Fruit fly (Drosophila melanogaster) whole organism, adult: ENCODE measurements around the gene CheB38a.
A peak's percentile ranks its signal among the peaks of the same experiment; 100 is the strongest.

ENCODE experiments used
- CG11617 ChIP-seq: fragments of 200-800 bp; sonication (Bioruptor generic); optimal IDR thresholded peaks from 2 replicates; lab custom pipeline; 2017; ENCODE audit warnings: mild to moderate bottlenecking, missing biosample characterization, missing genetic modification reagents, missing genetic modification characterization
- CG12768 ChIP-seq: fragments of 200-800 bp; sonication (Bioruptor generic); optimal IDR thresholded peaks from 2 replicates; lab custom pipeline; 2017; ENCODE audit warnings: missing biosample characterization, missing genetic modification characterization, mild to moderate bottlenecking, moderate library complexity, missing genetic modification reagents
- CG14711 ChIP-seq: fragments of 200-800 bp; sonication (Bioruptor generic); optimal IDR thresholded peaks from 2 replicates; lab custom pipeline; 2018; ENCODE audit warnings: missing biosample characterization, mild to moderate bottlenecking, missing genetic modification characterization, moderate library complexity
- CG1620 ChIP-seq: fragments of 200-800 bp; sonication (Bioruptor generic); optimal IDR thresholded peaks from 2 replicates; lab custom pipeline; 2016; ENCODE audit warnings: missing biosample characterization, missing genetic modification characterization
- CG33017 ChIP-seq: fragments of 200-800 bp; sonication (Bioruptor generic); optimal IDR thresholded peaks from 2 replicates; lab custom pipeline; 2018; ENCODE audit warnings: missing biosample characterization, mild to moderate bottlenecking, missing genetic modification characterization, moderate library complexity
- CG5204 ChIP-seq: fragments of 200-800 bp; sonication (Bioruptor generic); optimal IDR thresholded peaks from 2 replicates; lab custom pipeline; 2016; ENCODE audit warnings: missing biosample characterization, missing genetic modification characterization
- CG7045 ChIP-seq: fragments of 200-800 bp; sonication (Bioruptor generic); optimal IDR thresholded peaks from 2 replicates; lab custom pipeline; 2017; ENCODE audit warnings: missing biosample characterization, mild to moderate bottlenecking, missing genetic modification characterization
- CG7101 ChIP-seq: fragments of 200-800 bp; sonication (Bioruptor generic); optimal IDR thresholded peaks from 2 replicates; lab custom pipeline; 2018; ENCODE audit warnings: missing biosample characterization, mild to moderate bottlenecking, missing genetic modification characterization, moderate library complexity
- Clk ChIP-seq: fragments of 200-800 bp; sonication (Bioruptor generic); optimal IDR thresholded peaks from 2 replicates; lab custom pipeline; 2017; ENCODE audit warnings: missing biosample characterization, missing genetic modification characterization
- Crg-1 ChIP-seq: fragments of 200-800 bp; sonication (Bioruptor generic); optimal IDR thresholded peaks from 2 replicates; lab custom pipeline; 2016; ENCODE audit warnings: missing biosample characterization, missing genetic modification characterization
- Hr96 ChIP-seq: fragments of 200-800 bp; sonication (Bioruptor generic); optimal IDR thresholded peaks from 2 replicates; lab custom pipeline; 2016; ENCODE audit warnings: missing biosample characterization, missing genetic modification characterization
- Mnt ChIP-seq: fragments of 200-800 bp; sonication (Bioruptor generic); optimal IDR thresholded peaks from 2 replicates; lab custom pipeline; 2016; ENCODE audit warnings: missing biosample characterization, mild to moderate bottlenecking, missing genetic modification characterization
- bab1 ChIP-seq: fragments of 200-800 bp; sonication (Bioruptor generic); optimal IDR thresholded peaks from 3 replicates; lab custom pipeline; 2019; ENCODE audit warnings: missing biosample characterization, mild to moderate bottlenecking, missing genetic modification characterization, moderate library complexity
- cic ChIP-seq: fragments of 200-800 bp; sonication (Bioruptor generic); optimal IDR thresholded peaks from 2 replicates; lab custom pipeline; 2017; ENCODE audit warnings: missing biosample characterization, mild to moderate bottlenecking, missing genetic modification characterization, moderate library complexity
- cnc ChIP-seq, 2 experiments: fragments of >200 bp; optimal IDR thresholded peaks; 2 replicates each; lab custom pipeline; 2017
- kay ChIP-seq: fragments of 200-800 bp; sonication (Bioruptor generic); peaks from one replicate; lab custom pipeline; 2016; ENCODE audit warnings: missing biosample characterization, missing genetic modification characterization, borderline replicate concordance
- ovo ChIP-seq: fragments of 200-800 bp; sonication (Bioruptor generic); optimal IDR thresholded peaks from 2 replicates; lab custom pipeline; 2016; ENCODE audit warnings: missing biosample characterization, missing genetic modification characterization
- pad ChIP-seq: fragments of 200-800 bp; sonication (Bioruptor generic); optimal IDR thresholded peaks from 3 replicates; lab custom pipeline; 2017; ENCODE audit warnings: missing biosample characterization, missing genetic modification characterization, mild to moderate bottlenecking, moderate library complexity, missing genetic modification reagents
- tj ChIP-seq: fragments of 200-800 bp; sonication (Bioruptor generic); optimal IDR thresholded peaks from 3 replicates; lab custom pipeline; 2017; ENCODE audit warnings: missing biosample characterization, mild to moderate bottlenecking, missing genetic modification characterization, moderate library complexity
- toe ChIP-seq: fragments of 200-800 bp; sonication (Bioruptor generic); optimal IDR thresholded peaks from 2 replicates; lab custom pipeline; 2016; ENCODE audit warnings: missing biosample characterization, missing genetic modification characterization

The CheB38a gene

DNA sequence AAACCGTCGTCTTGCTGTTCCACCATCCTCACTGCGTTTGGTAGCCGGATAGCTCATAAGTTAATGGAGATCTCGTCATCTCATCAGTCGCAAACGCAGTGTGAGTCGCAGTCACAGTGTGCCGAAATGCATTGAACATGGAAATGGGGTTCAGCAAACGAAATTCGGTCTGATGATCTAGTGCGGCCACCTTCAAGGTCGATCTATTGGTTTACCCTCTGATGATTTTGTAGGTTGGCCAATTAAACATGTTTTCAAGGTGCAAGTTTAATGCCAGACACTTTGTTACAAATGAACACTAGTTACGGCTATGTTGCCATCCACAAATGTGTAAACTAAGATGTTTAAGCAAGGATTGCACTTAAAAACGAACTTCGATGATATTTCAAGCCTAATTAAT is 15.5 kb downstream of the CheB38a start:
- TF ChIP-seq CG14711 (tag; lab: Kevin White, UChicago): no peak
- TF ChIP-seq kay (GFP tag; lab: Kevin White, UChicago): no peak
- no peak for TF ChIP-seq cnc (optimal IDR thresholded peaks at IDR 0.05; lab: Kevin White, UChicago)
- TF ChIP-seq pad (GFP tag; lab: Kevin White, UChicago): no peak
- TF ChIP-seq Hr96 (GFP tag; lab: Kevin White, UChicago): no peak
- no peak for TF ChIP-seq toe (GFP tag; lab: Kevin White, UChicago)
- no peak for TF ChIP-seq Clk (GFP tag; lab: Kevin White, UChicago)
- TF ChIP-seq CG7045 (GFP tag; lab: Kevin White, UChicago): no peak
- no peak for TF ChIP-seq tj
- TF ChIP-seq Crg-1: no peak
- TF ChIP-seq cic (GFP tag; lab: Kevin White, UChicago): no peak
- TF ChIP-seq CG7101 (tag; lab: Kevin White, UChicago): no peak
- no peak for TF ChIP-seq CG5204 (GFP tag; lab: Kevin White, UChicago)
- TF ChIP-seq Mnt (GFP tag; lab: Kevin White, UChicago): no peak
- TF ChIP-seq CG11617 (GFP tag; lab: Kevin White, UChicago): no peak
- no peak for TF ChIP-seq CG1620
- no peak for TF ChIP-seq ovo (GFP tag; lab: Kevin White, UChicago)
- no peak for TF ChIP-seq CG12768 (GFP tag; lab: Kevin White, UChicago)
- TF ChIP-seq bab1: no peak
- no peak for TF ChIP-seq CG33017 (tag; lab: Kevin White, UChicago)

DNA sequence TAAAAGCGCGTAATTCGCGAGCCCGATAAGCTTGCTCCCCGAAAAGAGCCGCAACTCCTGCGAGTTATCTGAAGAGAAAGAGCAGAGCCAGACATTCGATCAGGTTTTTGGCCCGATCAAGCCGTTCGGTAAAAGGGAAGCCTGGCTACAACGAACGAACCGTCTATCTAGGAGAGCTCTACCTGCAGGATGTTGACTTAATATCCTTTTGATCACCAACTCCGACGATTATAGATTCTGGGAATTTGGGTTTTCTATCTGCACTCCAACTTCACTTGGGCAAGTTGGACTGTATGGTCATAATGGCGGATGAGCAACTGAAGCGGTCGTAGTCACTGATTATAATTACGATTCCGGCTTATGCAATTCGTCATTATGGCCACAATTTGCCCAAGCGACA is 16.1 kb downstream of the CheB38a start:
- TF ChIP-seq CG14711 (tag; lab: Kevin White, UChicago) (no peak), bab1 (no peak), Crg-1 (no peak), CG12768 (GFP tag; lab: Kevin White, UChicago) (no peak), kay (GFP tag; lab: Kevin White, UChicago) (no peak), CG7045 (GFP tag; lab: Kevin White, UChicago) (no peak), cnc (optimal IDR thresholded peaks at IDR 0.05; lab: Kevin White, UChicago) (no peak), Mnt (GFP tag; lab: Kevin White, UChicago) (no peak), ovo (GFP tag; lab: Kevin White, UChicago) (no peak), pad (GFP tag; lab: Kevin White, UChicago) (no peak), CG33017 (tag; lab: Kevin White, UChicago) (no peak), cic (GFP tag; lab: Kevin White, UChicago) (no peak), tj (no peak), CG5204 (GFP tag; lab: Kevin White, UChicago) (no peak), Clk (GFP tag; lab: Kevin White, UChicago) (no peak)

DNA sequence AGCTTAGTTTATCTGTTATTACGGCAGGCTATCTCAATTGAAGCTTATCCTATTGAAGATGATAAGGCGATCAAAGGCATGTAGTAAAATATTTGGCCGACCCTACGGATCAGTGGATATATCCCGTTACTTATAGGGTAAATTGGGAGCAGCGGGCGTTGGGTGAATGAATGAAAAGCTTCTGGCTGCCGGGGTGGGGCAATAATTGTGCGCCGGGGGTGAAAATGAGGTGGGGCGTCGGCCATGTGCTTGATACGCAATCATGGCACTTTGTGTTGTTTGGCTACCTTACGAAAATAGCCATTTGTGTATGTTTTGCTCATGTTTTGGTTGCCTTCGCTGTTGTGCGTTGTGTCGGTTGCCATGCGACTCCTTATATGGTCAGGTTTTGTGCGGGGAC is 16.5 kb downstream of the CheB38a start:
- TF ChIP-seq tj: no peak
- no peak for TF ChIP-seq bab1
- no peak for TF ChIP-seq CG11617 (GFP tag; lab: Kevin White, UChicago)
- TF ChIP-seq cic (GFP tag; lab: Kevin White, UChicago): no peak
- TF ChIP-seq CG12768 (GFP tag; lab: Kevin White, UChicago): no peak
- TF ChIP-seq ovo (GFP tag; lab: Kevin White, UChicago): no peak
- TF ChIP-seq Crg-1: no peak
- TF ChIP-seq pad (GFP tag; lab: Kevin White, UChicago): no peak
- TF ChIP-seq CG14711 (tag; lab: Kevin White, UChicago): no peak
- TF ChIP-seq cnc (optimal IDR thresholded peaks at IDR 0.05; lab: Kevin White, UChicago): no peak
- TF ChIP-seq CG7101 (tag; lab: Kevin White, UChicago): no peak
- no peak for TF ChIP-seq kay (GFP tag; lab: Kevin White, UChicago)
- TF ChIP-seq CG7045 (GFP tag; lab: Kevin White, UChicago): no peak
- no peak for TF ChIP-seq Clk (GFP tag; lab: Kevin White, UChicago)
- no peak for TF ChIP-seq CG5204 (GFP tag; lab: Kevin White, UChicago)
- TF ChIP-seq toe (GFP tag; lab: Kevin White, UChicago): no peak
- no peak for TF ChIP-seq CG1620
- TF ChIP-seq CG33017 (tag; lab: Kevin White, UChicago): no peak
- no peak for TF ChIP-seq Hr96 (GFP tag; lab: Kevin White, UChicago)

DNA sequence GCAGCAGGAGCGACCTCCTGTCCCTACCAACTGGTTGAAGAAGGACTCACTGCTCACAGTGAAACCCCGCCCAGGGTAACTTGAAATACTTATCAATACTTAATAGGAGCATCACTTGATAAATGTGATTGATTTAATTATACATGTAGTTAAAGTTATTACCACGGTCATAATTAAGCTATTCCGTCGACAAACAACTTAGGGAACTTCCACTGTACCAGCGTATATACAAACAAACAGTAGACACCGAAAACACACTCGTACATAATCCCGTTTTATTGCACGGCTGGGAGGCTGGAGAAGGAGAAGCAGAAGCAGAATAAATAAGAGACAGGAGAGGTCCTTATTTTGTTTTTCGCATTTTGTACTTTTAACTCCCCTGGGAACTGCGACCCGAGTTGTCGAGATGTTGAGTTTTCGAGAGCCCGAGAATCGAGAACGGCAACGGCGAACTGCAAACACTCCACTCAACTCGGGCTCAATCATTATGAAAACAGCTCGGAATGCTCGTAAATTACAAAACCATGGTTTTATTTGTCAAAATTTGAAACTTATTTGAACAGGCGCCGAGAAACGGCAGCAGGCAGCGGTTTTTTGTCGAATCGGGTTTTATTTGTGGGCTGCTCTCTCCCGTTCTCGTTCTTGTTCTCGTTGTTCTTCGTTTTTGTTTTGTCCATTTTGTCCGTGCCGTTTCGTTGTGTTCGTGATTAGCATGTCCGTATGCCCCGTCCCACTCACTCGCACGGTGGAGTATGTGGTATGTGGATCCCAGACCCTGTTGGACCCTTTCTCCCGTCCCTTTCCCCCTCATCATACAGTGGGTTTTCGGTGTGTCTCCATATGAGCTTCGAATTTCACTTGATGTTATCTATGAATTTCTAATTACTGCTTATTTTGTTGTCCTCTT is 18.1 kb downstream of the CheB38a start:
- TF ChIP-seq pad (GFP tag; lab: Kevin White, UChicago): peak; percentile 97
- TF ChIP-seq CG33017 (tag; lab: Kevin White, UChicago): peak; percentile 3
- TF ChIP-seq bab1: no peak
- peak; percentile 4 for TF ChIP-seq ovo (GFP tag; lab: Kevin White, UChicago)
- TF ChIP-seq toe (GFP tag; lab: Kevin White, UChicago): no peak
- TF ChIP-seq CG12768 (GFP tag; lab: Kevin White, UChicago): no peak
- TF ChIP-seq cnc (optimal IDR thresholded peaks at IDR 0.05; lab: Kevin White, UChicago): no peak
- no peak for TF ChIP-seq Hr96 (GFP tag; lab: Kevin White, UChicago)
- TF ChIP-seq CG14711 (tag; lab: Kevin White, UChicago): peak; percentile 7
- TF ChIP-seq CG7045 (GFP tag; lab: Kevin White, UChicago): no peak
- TF ChIP-seq tj: peak; percentile 46
- no peak for TF ChIP-seq CG11617 (GFP tag; lab: Kevin White, UChicago)

DNA sequence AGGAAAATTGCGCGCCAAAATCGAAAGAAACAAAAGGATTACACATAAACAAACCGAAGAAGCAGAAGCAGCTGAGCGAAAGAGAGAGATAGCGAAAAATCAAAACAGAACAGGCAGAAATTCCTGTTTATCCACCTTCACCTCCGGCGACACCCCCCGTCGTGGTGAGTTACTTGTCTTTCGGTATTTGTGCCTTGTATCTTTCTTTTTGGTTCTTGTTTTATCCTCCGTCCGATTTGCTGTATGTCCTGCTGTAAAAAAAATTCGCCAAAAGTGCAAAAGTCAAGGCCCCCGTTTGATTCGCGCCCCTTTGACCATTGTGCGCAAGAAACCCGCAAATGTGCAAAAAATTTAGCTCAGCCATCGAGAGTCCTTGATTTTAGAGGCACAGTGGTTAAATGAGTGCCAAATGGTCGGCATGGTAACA is 20.0 kb downstream of the CheB38a start:
- peak; percentile 73 for TF ChIP-seq pad (GFP tag; lab: Kevin White, UChicago)
- TF ChIP-seq CG1620: no peak
